Worm (Caenorhabditis elegans): ENCODE data around the gene pacl-1.

pacl-1 gene

DNA sequence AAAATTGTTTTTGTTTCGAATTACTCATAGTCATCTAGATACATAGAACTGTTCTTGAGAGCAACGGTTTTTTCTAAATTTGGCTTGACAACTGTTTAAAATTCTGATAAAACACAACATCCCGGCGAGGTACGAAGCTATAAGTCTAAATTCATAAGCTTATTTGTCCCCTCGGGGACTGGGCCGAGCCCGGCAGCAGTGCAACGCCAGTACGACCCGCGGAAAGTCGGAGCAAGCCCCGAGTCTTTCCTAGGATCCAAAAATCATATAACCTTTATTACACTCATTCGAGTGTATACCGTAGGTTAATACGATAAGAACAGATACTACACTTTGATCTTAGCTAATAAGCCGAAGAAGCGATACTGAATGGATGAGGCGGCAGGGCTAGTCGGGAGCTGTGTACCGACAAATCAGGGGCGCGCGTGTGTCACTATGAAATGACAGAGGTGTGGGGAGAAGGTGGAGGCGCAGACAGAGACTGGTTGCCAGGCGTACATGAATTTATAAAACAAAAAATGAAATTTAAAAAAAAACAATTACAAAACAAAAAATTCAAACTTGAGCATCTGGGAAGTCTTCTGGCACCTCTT is 49.6 kb downstream of the pacl-1 start:
- TF ChIP-seq Y48G9A.11 (GFP tag; IDR thresholded peaks at IDR 0.05) (peak; percentile 47; the same call in 1 of the 2 replicates), nhr-48 (tag; optimal IDR thresholded peaks at IDR 0.05) (peak; percentile 35), pha-4 (GFP tag; IDR thresholded peaks at IDR 0.05) (0 out of 2 replicates have a peak, but pooled peaks have one; percentile 10), pha-4 (tag; optimal IDR thresholded peaks at IDR 0.05) (no peak), ceh-44 (GFP tag; IDR thresholded peaks at IDR 0.05) (peak; percentile 85), gei-8 (GFP tag; optimal IDR thresholded peaks at IDR 0.05) (no peak), snpc-1.2 (GFP tag; IDR thresholded peaks at IDR 0.05) (peak; percentile 65), unc-130 (GFP tag; optimal IDR thresholded peaks at IDR 0.05) (peak; percentile 12), daf-19 (GFP tag; conservative IDR thresholded peaks at IDR 0.05) (no peak), nhr-237 (tag; optimal IDR thresholded peaks at IDR 0.05) (no peak), mxl-2 (GFP tag; conservative IDR thresholded peaks at IDR 0.05) (no peak), saeg-2 (GFP tag; IDR thresholded peaks at IDR 0.05) (no peak), nhr-10 (tag; optimal IDR thresholded peaks at IDR 0.05) (no peak), pqm-1 (tag; optimal IDR thresholded peaks at IDR 0.05) (no peak), tra-1 (GFP tag; IDR thresholded peaks at IDR 0.05) (peak; percentile 42; the same call in 1 of the 2 replicates), unc-62 (GFP tag; optimal IDR thresholded peaks at IDR 0.05 in 1 of 2) (no peak), unc-62 (tag; optimal IDR thresholded peaks at IDR 0.05) (no peak), madf-5 (GFP tag; IDR thresholded peaks at IDR 0.05) (no peak), hlh-11 (tag; optimal IDR thresholded peaks at IDR 0.05) (peak; percentile 14), dve-1 (tag; optimal IDR thresholded peaks at IDR 0.05; ENCODE audit: insufficient read depth) (peak; percentile 18), Y75B8A.6 (GFP tag; IDR thresholded peaks at IDR 0.05) (0 out of 2 replicates have a peak, but pooled peaks have one; percentile 17), daf-16 (GFP tag; optimal IDR thresholded peaks at IDR 0.05) (peak in 1 of 2 experiments; percentile 31), daf-16 (tag; optimal IDR thresholded peaks at IDR 0.05) (no peak), mdt-29 (GFP tag; IDR thresholded peaks at IDR 0.05) (0 out of 2 replicates have a peak, but pooled peaks have one; percentile 25), dmd-6 (GFP tag; IDR thresholded peaks at IDR 0.05) (peak; percentile 42; the same call in 1 of the 2 replicates), tag-97 (GFP tag; IDR thresholded peaks at IDR 0.05) (no peak), nhr-102 (tag; optimal IDR thresholded peaks at IDR 0.05) (peak; percentile 14), F49E8.2 (tag; optimal IDR thresholded peaks at IDR 0.05; ENCODE audit: borderline replicate concordance) (peak; percentile 81), lin-38 (GFP tag; IDR thresholded peaks at IDR 0.05) (peak; percentile 40; the same call in 1 of the 2 replicates), D1046.2 (GFP tag; IDR thresholded peaks at IDR 0.05) (no peak), egl-27 (tag; optimal IDR thresholded peaks at IDR 0.05) (no peak)

DNA sequence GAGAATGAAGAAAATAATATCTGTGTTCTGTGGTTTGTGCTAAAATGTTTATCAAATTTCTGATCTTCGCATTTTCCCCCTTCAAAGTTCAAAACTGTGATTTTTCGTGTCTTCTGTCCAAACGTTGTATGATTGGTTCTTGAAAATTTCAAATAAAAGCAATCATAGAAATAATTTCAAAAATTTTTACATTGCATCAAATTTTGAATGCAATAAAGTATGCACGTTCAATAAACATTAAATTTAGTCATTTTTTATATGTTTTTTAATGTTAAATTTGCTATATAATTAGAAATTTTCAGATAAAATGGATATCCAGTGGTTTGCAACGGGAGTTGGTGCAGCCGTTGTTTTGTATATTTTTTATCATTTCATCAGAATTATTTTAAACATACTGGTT is 51.2 kb downstream of the pacl-1 start, which contains the start of gene stdh-2:
Gene stdh-2 (plus strand): TSS at position 301 of the 400 bp plus-strand sequence.
- peak; percentile 54 for TF ChIP-seq nhr-28 (tag; optimal IDR thresholded peaks at IDR 0.05)
- TF ChIP-seq lim-7 (GFP tag; IDR thresholded peaks at IDR 0.05), result no peak
- TF ChIP-seq aly-2 (tag; optimal IDR thresholded peaks at IDR 0.05), result no peak
- no peak for TF ChIP-seq ZK337.2 (GFP tag; IDR thresholded peaks at IDR 0.05)
- no peak for TF ChIP-seq ceh-20 (GFP tag; IDR thresholded peaks at IDR 0.05)
